Worm (Caenorhabditis elegans): Measurements from ENCODE around the gene K02F6.1.

K02F6.1 gene

ce11 chrII:2570384-2570964, 16.7 kb downstream of the K02F6.1 start:
- TF ChIP-seq mdl-1 (tag; optimal IDR thresholded peaks at IDR 0.05) = peak; percentile 1 to 25

- no peak for TF ChIP-seq ama-1 (optimal IDR thresholded peaks at IDR 0.05)
- no peak for TF ChIP-seq unc-55 (GFP tag; optimal IDR thresholded peaks at IDR 0.05)
- TF ChIP-seq sem-4 (tag; optimal IDR thresholded peaks at IDR 0.05) = no peak
- no peak for TF ChIP-seq gmeb-1 (tag; optimal IDR thresholded peaks at IDR 0.05)
- no peak for TF ChIP-seq ZK546.5 (tag; optimal IDR thresholded peaks at IDR 0.05)
- TF ChIP-seq nhr-25 (tag; optimal IDR thresholded peaks at IDR 0.05) = no peak
- TF ChIP-seq Y55F3AM.14 (GFP tag; optimal IDR thresholded peaks at IDR 0.05) = no peak
- TF ChIP-seq ceh-82 (tag; optimal IDR thresholded peaks at IDR 0.05) = no peak
- no peak for TF ChIP-seq lin-11 (tag; optimal IDR thresholded peaks at IDR 0.05)
- TF ChIP-seq alr-1 (tag; optimal IDR thresholded peaks at IDR 0.05) = no peak
- TF ChIP-seq ztf-1 (GFP tag; conservative IDR thresholded peaks at IDR 0.05) = no peak
- TF ChIP-seq F13H6.1 (tag; optimal IDR thresholded peaks at IDR 0.05) = no peak
- TF ChIP-seq sma-9 (GFP tag; optimal IDR thresholded peaks at IDR 0.05) = no peak
- TF ChIP-seq sma-9 (tag; optimal IDR thresholded peaks at IDR 0.05) = no peak
- TF ChIP-seq crh-2 (tag; optimal IDR thresholded peaks at IDR 0.05) = no peak
- TF ChIP-seq nhr-237 (tag; optimal IDR thresholded peaks at IDR 0.05) = no peak
Measured at ce11 chrII:2578216-2578615, 24.5 kb downstream of the K02F6.1 start.

- TF ChIP-seq mab-5 (tag; optimal IDR thresholded peaks at IDR 0.05) = no peak
- TF ChIP-seq nhr-25 (tag; optimal IDR thresholded peaks at IDR 0.05) = no peak
Measured at ce11 chrII:2583044-2583443, 29.3 kb downstream of the K02F6.1 start, which contains the start of gene sri-74. TSS of gene sri-74 (minus strand) at chrII:2583144.

ce11 chrII:2585493-2585892, 31.7 kb downstream of the K02F6.1 start, which contains the start of gene sri-36:
TSS of gene sri-36 (minus strand) at chrII:2585593.
- TF ChIP-seq ztf-4 (tag; optimal IDR thresholded peaks at IDR 0.05) (no peak), nhr-23 (tag; optimal IDR thresholded peaks at IDR 0.05) (no peak), C34F6.9 (tag; optimal IDR thresholded peaks at IDR 0.05) (no peak), ztf-1 (GFP tag; conservative IDR thresholded peaks at IDR 0.05) (no peak), lin-39 (tag; optimal IDR thresholded peaks at IDR 0.05) (no peak), sem-4 (tag; optimal IDR thresholded peaks at IDR 0.05) (no peak), lin-11 (tag; optimal IDR thresholded peaks at IDR 0.05) (no peak), nhr-129 (tag; optimal IDR thresholded peaks at IDR 0.05) (no peak), ztf-11 (tag; optimal IDR thresholded peaks at IDR 0.05) (no peak), nhr-21 (tag; optimal IDR thresholded peaks at IDR 0.05) (no peak), crh-2 (tag; optimal IDR thresholded peaks at IDR 0.05) (no peak), ZK546.5 (tag; optimal IDR thresholded peaks at IDR 0.05) (no peak), nhr-6 (tag; optimal IDR thresholded peaks at IDR 0.05) (no peak), egl-27 (tag; optimal IDR thresholded peaks at IDR 0.05) (no peak), sma-3 (GFP tag; optimal IDR thresholded peaks at IDR 0.05) (no peak), nhr-10 (tag; optimal IDR thresholded peaks at IDR 0.05) (no peak)

- TF ChIP-seq nhr-77 (tag; optimal IDR thresholded peaks at IDR 0.05) (no peak), blmp-1 (tag; optimal IDR thresholded peaks at IDR 0.05; ENCODE audit: insufficient read depth) (no peak), crh-2 (tag; optimal IDR thresholded peaks at IDR 0.05) (peak; percentile 47), unc-55 (GFP tag; optimal IDR thresholded peaks at IDR 0.05) (no peak), elt-3 (tag; optimal IDR thresholded peaks at IDR 0.05) (no peak), snpc-4 (tag; optimal IDR thresholded peaks at IDR 0.05) (no peak), Y55F3AM.14 (GFP tag; optimal IDR thresholded peaks at IDR 0.05) (no peak), mdl-1 (tag; optimal IDR thresholded peaks at IDR 0.05) (no peak), nhr-237 (tag; optimal IDR thresholded peaks at IDR 0.05) (no peak), lin-13 (GFP tag; optimal IDR thresholded peaks at IDR 0.05) (no peak), aly-2 (tag; optimal IDR thresholded peaks at IDR 0.05) (no peak), fos-1 (tag; optimal IDR thresholded peaks at IDR 0.05) (peak; percentile 89), nhr-25 (tag; optimal IDR thresholded peaks at IDR 0.05) (no peak), gmeb-1 (tag; optimal IDR thresholded peaks at IDR 0.05) (peak; percentile 3), ztf-11 (tag; optimal IDR thresholded peaks at IDR 0.05) (no peak), sma-9 (GFP tag; optimal IDR thresholded peaks at IDR 0.05) (peak; percentile 42), sma-9 (tag; optimal IDR thresholded peaks at IDR 0.05) (no peak)
Measured at ce11 chrII:2586861-2587554, 33.2 kb downstream of the K02F6.1 start, which contains the start of the genes F33H12.7 and sri-39. TSS of gene F33H12.7 (minus strand) at chrII:2586911. TSS of gene sri-39 (plus strand) at chrII:2587504.
